Worm (Caenorhabditis elegans): ENCODE results near the gene R09A8.2.

- TF ChIP-seq pha-4 (tag; optimal IDR thresholded peaks at IDR 0.05) (no peak), nhr-12 (tag; optimal IDR thresholded peaks at IDR 0.05) (no peak), elt-1 (tag; optimal IDR thresholded peaks at IDR 0.05; ENCODE audit: borderline replicate concordance, insufficient read depth) (no peak), mep-1 (tag; optimal IDR thresholded peaks at IDR 0.05) (no peak), bed-3 (GFP tag; optimal IDR thresholded peaks at IDR 0.05) (no peak), nhr-76 (tag; optimal IDR thresholded peaks at IDR 0.05) (no peak), flh-1 (GFP tag; optimal IDR thresholded peaks at IDR 0.05) (no peak), ztf-11 (tag; optimal IDR thresholded peaks at IDR 0.05) (no peak), lin-13 (tag; optimal IDR thresholded peaks at IDR 0.05) (no peak)
Observed at ce11 chrX:12640459-12640858, 21.2 kb downstream of the R09A8.2 start, which contains the start of gene R09A8.5.
